Fruit fly (Drosophila melanogaster) whole organism, adult: ENCODE results near the gene CG12310.

Experiments used
- CG1620 ChIP-seq: fragments of 200-800 bp; sonication (Bioruptor generic); optimal IDR thresholded peaks from 2 replicates; lab custom pipeline; 2016; ENCODE audit warnings: missing biosample characterization, missing genetic modification characterization
- CG33017 ChIP-seq: fragments of 200-800 bp; sonication (Bioruptor generic); optimal IDR thresholded peaks from 2 replicates; lab custom pipeline; 2018; ENCODE audit warnings: missing biosample characterization, mild to moderate bottlenecking, missing genetic modification characterization, moderate library complexity
- CG5204 ChIP-seq: fragments of 200-800 bp; sonication (Bioruptor generic); optimal IDR thresholded peaks from 2 replicates; lab custom pipeline; 2016; ENCODE audit warnings: missing biosample characterization, missing genetic modification characterization
- CG7045 ChIP-seq: fragments of 200-800 bp; sonication (Bioruptor generic); optimal IDR thresholded peaks from 2 replicates; lab custom pipeline; 2017; ENCODE audit warnings: missing biosample characterization, mild to moderate bottlenecking, missing genetic modification characterization
- CG7101 ChIP-seq: fragments of 200-800 bp; sonication (Bioruptor generic); optimal IDR thresholded peaks from 2 replicates; lab custom pipeline; 2018; ENCODE audit warnings: missing biosample characterization, mild to moderate bottlenecking, missing genetic modification characterization, moderate library complexity
- Mnt ChIP-seq: fragments of 200-800 bp; sonication (Bioruptor generic); optimal IDR thresholded peaks from 2 replicates; lab custom pipeline; 2016; ENCODE audit warnings: missing biosample characterization, mild to moderate bottlenecking, missing genetic modification characterization
- cic ChIP-seq: fragments of 200-800 bp; sonication (Bioruptor generic); optimal IDR thresholded peaks from 2 replicates; lab custom pipeline; 2017; ENCODE audit warnings: missing biosample characterization, mild to moderate bottlenecking, missing genetic modification characterization, moderate library complexity
- kay ChIP-seq: fragments of 200-800 bp; sonication (Bioruptor generic); peaks from one replicate; lab custom pipeline; 2016; ENCODE audit warnings: missing biosample characterization, missing genetic modification characterization, borderline replicate concordance
- pad ChIP-seq: fragments of 200-800 bp; sonication (Bioruptor generic); optimal IDR thresholded peaks from 3 replicates; lab custom pipeline; 2017; ENCODE audit warnings: missing biosample characterization, missing genetic modification characterization, mild to moderate bottlenecking, moderate library complexity, missing genetic modification reagents
- tj ChIP-seq: fragments of 200-800 bp; sonication (Bioruptor generic); optimal IDR thresholded peaks from 3 replicates; lab custom pipeline; 2017; ENCODE audit warnings: missing biosample characterization, mild to moderate bottlenecking, missing genetic modification characterization, moderate library complexity

dm6 chr3L:15047606-15048005 lies 3.0 kb downstream of the CG12310 start:
- TF ChIP-seq CG5204 (GFP tag; lab: Kevin White, UChicago) (no peak), cic (GFP tag; lab: Kevin White, UChicago) (no peak), pad (no peak), Mnt (GFP tag; lab: Kevin White, UChicago) (no peak), CG1620 (no peak), kay (no peak), CG7045 (GFP tag; lab: Kevin White, UChicago) (no peak), CG7101 (tag; lab: Kevin White, UChicago) (no peak), tj (GFP tag; lab: Kevin White, UChicago) (no peak), CG33017 (tag; lab: Kevin White, UChicago) (no peak)
